Fruit fly (Drosophila melanogaster) whole organism, embryonic: ENCODE data around the gene Tmtc2.

Experiments used
- Aef1 ChIP-seq: fragments of 200-800 bp; sonication (Bioruptor generic); IDR thresholded peaks from 3 replicates; pipeline ENCODE4 v1.3.6; 2022; ENCODE audit warnings: missing biosample characterization, missing genetic modification characterization
- C15 ChIP-seq: fragments of 200-800 bp; sonication (Bioruptor generic); IDR thresholded peaks from 3 replicates; pipeline ENCODE4 v1.3.6; 2022; ENCODE audit warnings: missing biosample characterization, missing genetic modification characterization
- CG10431 ChIP-seq: fragments of 200-800 bp; sonication (Bioruptor generic); optimal IDR thresholded peaks from 3 replicates; lab custom pipeline; 2018; ENCODE audit warnings: missing biosample characterization, mild to moderate bottlenecking, missing genetic modification characterization
- CG10543 ChIP-seq: fragments of 200-800 bp; sonication (Bioruptor generic); optimal IDR thresholded peaks from 3 replicates; lab custom pipeline; 2017; ENCODE audit warnings: missing biosample characterization, mild to moderate bottlenecking, missing genetic modification characterization, moderate library complexity
- CG11085 ChIP-seq: fragments of 200-800 bp; sonication (Bioruptor generic); IDR thresholded peaks from 2 replicates; pipeline ENCODE4 v1.3.6; 2022; ENCODE audit warnings: missing biosample characterization, missing genetic modification characterization
- CG12104 ChIP-seq: fragments of 200-800 bp; sonication (Bioruptor generic); optimal IDR thresholded peaks from 3 replicates; lab custom pipeline; 2016; ENCODE audit warnings: missing biosample characterization, missing genetic modification characterization
- CG12236 ChIP-seq: fragments of 200-800 bp; sonication (Bioruptor generic); optimal IDR thresholded peaks from 2 replicates; lab custom pipeline; 2016; ENCODE audit warnings: missing biosample characterization, missing genetic modification characterization
- CG12299 ChIP-seq: fragments of 200-800 bp; sonication (Bioruptor generic); optimal IDR thresholded peaks from 2 replicates; lab custom pipeline; 2018; ENCODE audit warnings: missing biosample characterization, mild to moderate bottlenecking, missing genetic modification characterization
- CG1233 ChIP-seq: fragments of 200-800 bp; sonication (Bioruptor generic); optimal IDR thresholded peaks from 4 replicates; lab custom pipeline; 2018; ENCODE audit warnings: missing biosample characterization, mild to moderate bottlenecking, missing genetic modification characterization
- CG13123 ChIP-seq: fragments of 200-800 bp; sonication (Bioruptor generic); optimal IDR thresholded peaks from 2 replicates; lab custom pipeline; 2016; ENCODE audit warnings: missing biosample characterization, missing genetic modification characterization
- CG13296 ChIP-seq: fragments of 200-800 bp; sonication (Bioruptor generic); optimal IDR thresholded peaks from 3 replicates; lab custom pipeline; 2018; ENCODE audit warnings: missing biosample characterization, mild to moderate bottlenecking, missing genetic modification characterization
- CG13775 ChIP-seq: fragments of 200-800 bp; sonication (Bioruptor generic); optimal IDR thresholded peaks from 3 replicates; lab custom pipeline; 2017; ENCODE audit warnings: missing biosample characterization, mild to moderate bottlenecking, missing genetic modification characterization
- CG15479 ChIP-seq: fragments of 200-800 bp; sonication (Bioruptor generic); optimal IDR thresholded peaks from 3 replicates; lab custom pipeline; 2019; ENCODE audit warnings: missing biosample characterization, mild to moderate bottlenecking, missing genetic modification characterization, moderate library complexity
- CG16815 ChIP-seq: fragments of 200-800 bp; sonication (Bioruptor generic); optimal IDR thresholded peaks from 3 replicates; lab custom pipeline; 2017; ENCODE audit warnings: missing biosample characterization, mild to moderate bottlenecking, missing genetic modification characterization
- CG16863 ChIP-seq: fragments of 200-800 bp; sonication (Bioruptor generic); optimal IDR thresholded peaks from 3 replicates; lab custom pipeline; 2016; ENCODE audit warnings: missing biosample characterization, missing genetic modification characterization
- CG17568 ChIP-seq: fragments of 200-800 bp; sonication (Bioruptor generic); optimal IDR thresholded peaks from 2 replicates; lab custom pipeline; 2018; ENCODE audit warnings: missing biosample characterization, mild to moderate bottlenecking, missing genetic modification characterization, moderate library complexity
- CG17802 ChIP-seq: fragments of 200-800 bp; sonication (Bioruptor generic); optimal IDR thresholded peaks from 2 replicates; lab custom pipeline; 2018; ENCODE audit warnings: missing biosample characterization, mild to moderate bottlenecking, missing genetic modification characterization, moderate library complexity
- CG2199 ChIP-seq: fragments of 200-800 bp; sonication (Bioruptor generic); IDR thresholded peaks from 3 replicates; pipeline ENCODE4 v1.3.6; 2022; ENCODE audit warnings: missing biosample characterization, missing genetic modification characterization
- CG33557 ChIP-seq: fragments of 200-800 bp; sonication (Bioruptor generic); optimal IDR thresholded peaks from 2 replicates; lab custom pipeline; 2019; ENCODE audit warnings: missing biosample characterization, mild to moderate bottlenecking, missing genetic modification characterization, moderate library complexity
- CG6689 ChIP-seq: fragments of 200-800 bp; sonication (Bioruptor generic); IDR thresholded peaks from 2 replicates; pipeline ENCODE4 v1.3.6; 2022; ENCODE audit warnings: missing biosample characterization, missing genetic modification characterization
- CG7357 ChIP-seq: fragments of 200-800 bp; sonication (Bioruptor generic); IDR thresholded peaks from 3 replicates; pipeline ENCODE4 v1.3.6; 2022; ENCODE audit warnings: missing biosample characterization, missing genetic modification characterization
- CG8765 ChIP-seq: fragments of 200-800 bp; sonication (Bioruptor generic); IDR thresholded peaks from 2 replicates; pipeline ENCODE4 v1.3.6; 2022; ENCODE audit warnings: missing biosample characterization, missing genetic modification characterization
- CTCF ChIP-seq: fragments of 200-800 bp; sonication (Bioruptor generic); optimal IDR thresholded peaks from 2 replicates; lab custom pipeline; 2017; ENCODE audit warnings: missing biosample characterization, mild to moderate bottlenecking, missing genetic modification characterization, moderate library complexity
- Eip74EF ChIP-seq, 2 experiments: fragments of 200-800 bp in 1 of 2; fragments of >200 bp in 1 of 2; sonication (Bioruptor generic) in 1 of 2; optimal IDR thresholded peaks; 2 replicates each; lab custom pipeline; 2017 to 2019; ENCODE audit warnings: missing biosample characterization in 2 of 2, missing genetic modification characterization in 2 of 2, mild to moderate bottlenecking in 1 of 2, moderate library complexity in 1 of 2
- Fer2 ChIP-seq: fragments of 200-800 bp; sonication (Bioruptor generic); optimal IDR thresholded peaks from 2 replicates; lab custom pipeline; 2018; ENCODE audit warnings: missing biosample characterization, mild to moderate bottlenecking, missing genetic modification characterization, moderate library complexity
- Fer3 ChIP-seq: fragments of 200-800 bp; sonication (Bioruptor generic); optimal IDR thresholded peaks from 2 replicates; lab custom pipeline; 2018; ENCODE audit warnings: missing biosample characterization, mild to moderate bottlenecking, missing genetic modification characterization, moderate library complexity
- H2.0 ChIP-seq: fragments of 200-800 bp; sonication (Bioruptor generic); IDR thresholded peaks from 2 replicates; pipeline ENCODE4 v1.3.6; 2022; ENCODE audit warnings: missing biosample characterization, missing genetic modification characterization
- Hand ChIP-seq: fragments of 200-800 bp; sonication (Bioruptor generic); optimal IDR thresholded peaks from 2 replicates; lab custom pipeline; 2017; ENCODE audit warnings: mild to moderate bottlenecking, missing biosample characterization, missing genetic modification reagents, missing genetic modification characterization
- MESR4 ChIP-seq: fragments of 200-800 bp; sonication (Bioruptor generic); optimal IDR thresholded peaks from 2 replicates; lab custom pipeline; 2018; ENCODE audit warnings: missing biosample characterization, mild to moderate bottlenecking, missing genetic modification characterization, moderate library complexity
- Scr ChIP-seq: fragments of 200-800 bp; sonication (Bioruptor generic); IDR thresholded peaks from 2 replicates; pipeline ENCODE4 v1.3.6; 2022; ENCODE audit warnings: missing biosample characterization, missing genetic modification characterization; ENCODE audit not compliant: partially characterized antibody
- Tbp ChIP-seq: fragments of >200 bp; optimal IDR thresholded peaks from 2 replicates; lab custom pipeline; 2018; ENCODE audit warnings: missing biosample characterization, missing genetic modification characterization
- Usf ChIP-seq: fragments of 200-800 bp; sonication (Bioruptor generic); optimal IDR thresholded peaks from 2 replicates; lab custom pipeline; 2017; ENCODE audit warnings: missing genotype, missing biosample characterization, missing genetic modification characterization
- abd-A ChIP-seq: fragments of 200-800 bp; sonication (Bioruptor generic); optimal IDR thresholded peaks from 3 replicates; lab custom pipeline; 2019; ENCODE audit warnings: missing biosample characterization, mild to moderate bottlenecking, missing genetic modification characterization, moderate library complexity
- ac ChIP-seq: fragments of 200-800 bp; sonication (Bioruptor generic); optimal IDR thresholded peaks from 3 replicates; lab custom pipeline; 2017; ENCODE audit warnings: missing biosample characterization, mild to moderate bottlenecking, missing genetic modification characterization
- bab2 ChIP-seq: fragments of 200-800 bp; sonication (Bioruptor generic); optimal IDR thresholded peaks from 2 replicates; lab custom pipeline; 2016; ENCODE audit warnings: missing biosample characterization, missing genetic modification characterization
- btn ChIP-seq: fragments of 200-800 bp; sonication (Bioruptor generic); optimal IDR thresholded peaks from 2 replicates; lab custom pipeline; 2016; ENCODE audit warnings: missing biosample characterization, missing genetic modification characterization
- crol ChIP-seq: fragments of 200-800 bp; sonication (Bioruptor generic); IDR thresholded peaks from 2 replicates; pipeline ENCODE4 v1.3.6; 2022; ENCODE audit warnings: missing biosample characterization, missing genetic modification characterization
- exex ChIP-seq: fragments of 200-800 bp; sonication (Bioruptor generic); optimal IDR thresholded peaks from 4 replicates; lab custom pipeline; 2018; ENCODE audit warnings: missing biosample characterization, mild to moderate bottlenecking, missing genetic modification characterization, moderate library complexity
- mirr ChIP-seq: fragments of 200-800 bp; sonication (Bioruptor generic); optimal IDR thresholded peaks from 3 replicates; lab custom pipeline; 2018; ENCODE audit warnings: missing biosample characterization, mild to moderate bottlenecking, missing genetic modification characterization
- mld ChIP-seq: fragments of 200-800 bp; sonication (Bioruptor generic); IDR thresholded peaks from 3 replicates; pipeline ENCODE4 v1.3.6; 2022; ENCODE audit warnings: missing biosample characterization, missing genetic modification characterization; ENCODE audit not compliant: partially characterized antibody
- oc ChIP-seq: fragments of 200-800 bp; sonication (Bioruptor generic); optimal IDR thresholded peaks from 2 replicates; lab custom pipeline; 2018; ENCODE audit warnings: missing biosample characterization, mild to moderate bottlenecking, missing genetic modification characterization, moderate library complexity
- otp ChIP-seq: fragments of 200-800 bp; sonication (Bioruptor generic); IDR thresholded peaks from 3 replicates; pipeline ENCODE4, ENCODE4 v1.3.6; 2022; ENCODE audit warnings: missing biosample characterization, missing genetic modification characterization
- pum ChIP-seq: fragments of 200-800 bp; sonication (Bioruptor generic); optimal IDR thresholded peaks from 2 replicates; lab custom pipeline; 2016; ENCODE audit warnings: missing biosample characterization, missing genetic modification characterization
- ro ChIP-seq: fragments of 200-800 bp; sonication (Bioruptor generic); IDR thresholded peaks from 2 replicates; pipeline ENCODE4 v1.3.6; 2022; ENCODE audit warnings: missing biosample characterization, missing genetic modification characterization
- sd ChIP-seq: fragments of 200-800 bp; sonication (Bioruptor generic); optimal IDR thresholded peaks from 3 replicates; lab custom pipeline; 2018; ENCODE audit warnings: missing biosample characterization, mild to moderate bottlenecking, missing genetic modification characterization, moderate library complexity
- sug ChIP-seq: fragments of 200-800 bp; optimal IDR thresholded peaks from 2 replicates; lab custom pipeline; 2019; ENCODE audit warnings: missing biosample characterization, mild to moderate bottlenecking, missing genetic modification characterization, moderate library complexity
- tll ChIP-seq, 2 experiments: fragments of 200-800 bp in 1 of 2; fragments of >200 bp in 1 of 2; sonication (Bioruptor generic) in 1 of 2; optimal IDR thresholded peaks; 2 replicates each; lab custom pipeline; 2017 to 2019; ENCODE audit warnings: missing biosample characterization in 2 of 2, missing genetic modification characterization in 2 of 2, mild to moderate bottlenecking in 1 of 2, moderate library complexity in 1 of 2
- toy ChIP-seq: fragments of 200-800 bp; sonication (Bioruptor generic); IDR thresholded peaks from 2 replicates; pipeline ENCODE4 v1.3.6; 2022; ENCODE audit warnings: missing biosample characterization, missing genetic modification characterization
- wdn ChIP-seq: fragments of 200-800 bp; sonication (Bioruptor generic); IDR thresholded peaks from 2 replicates; pipeline ENCODE4 v1.3.6; 2022; ENCODE audit warnings: missing biosample characterization, missing genetic modification characterization
- z ChIP-seq: fragments of 200-800 bp; sonication (Bioruptor generic); IDR thresholded peaks from 3 replicates; pipeline ENCODE4 v1.3.6; 2022; ENCODE audit warnings: missing biosample characterization, missing genetic modification characterization
- zfh2 ChIP-seq: fragments of 200-800 bp; sonication (Bioruptor generic); optimal IDR thresholded peaks from 2 replicates; lab custom pipeline; 2016; ENCODE audit warnings: missing biosample characterization, missing genetic modification characterization

Tmtc2 gene

dm6 chr2L:887788-888187, 34.8 kb upstream of the Tmtc2 start:
- TF ChIP-seq CG12104 (GFP tag; lab: Kevin White, UChicago) (no peak), CG7357 (GFP tag; lab: Robert Waterston, UW) (0 out of 3 replicates have a peak, but pooled peaks have one; percentile 22), mirr (GFP tag; lab: Kevin White, UChicago) (no peak), tll (GFP tag; optimal IDR thresholded peaks at IDR 0.05; lab: Kevin White, UChicago) (no peak), CTCF (GFP tag; lab: Kevin White, UChicago) (peak; percentile 44), crol (no peak), wdn (no peak), C15 (GFP tag; lab: Robert Waterston, UW) (no peak), sug (tag; lab: Kevin White, UChicago) (no peak), ro (GFP tag; lab: Robert Waterston, UW) (no peak), CG17568 (GFP tag; lab: Kevin White, UChicago) (no peak), CG33557 (GFP tag; lab: Kevin White, UChicago) (no peak), CG17802 (tag; lab: Kevin White, UChicago) (no peak)

DNA sequence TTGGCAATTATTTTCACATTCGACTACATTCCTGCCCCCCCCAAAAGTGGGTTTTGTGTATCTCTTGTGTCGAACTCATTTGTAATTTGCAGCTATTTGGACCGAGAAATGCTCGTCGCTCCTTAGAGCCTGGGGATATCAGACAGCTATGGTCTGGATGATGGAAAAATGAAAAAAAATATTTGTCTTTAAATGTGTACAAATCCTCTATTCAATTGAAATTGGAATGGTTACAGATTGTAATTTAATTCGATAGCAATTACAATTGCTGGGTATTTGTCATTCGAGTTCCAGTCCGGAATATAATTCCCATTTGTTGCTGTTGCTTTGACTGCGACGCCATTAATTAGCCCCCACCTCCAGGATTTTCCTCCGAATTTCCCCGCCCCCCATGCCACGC, 32.8 kb upstream of the Tmtc2 start:
- no peak for TF ChIP-seq CG13296 (GFP tag; lab: Kevin White, UChicago)
- TF ChIP-seq H2.0 (GFP tag; lab: Robert Waterston, UW) = 0 out of 2 replicates have a peak, but pooled peaks have one; percentile 35
- TF ChIP-seq exex (tag; lab: Kevin White, UChicago) = no peak
- TF ChIP-seq CG10431 (GFP tag; lab: Kevin White, UChicago) = no peak
- TF ChIP-seq CG6689 (GFP tag; lab: Robert Waterston, UW) = peak; percentile 54
- TF ChIP-seq CG15479 (GFP tag; lab: Kevin White, UChicago) = no peak
- TF ChIP-seq Hand (GFP tag; lab: Kevin White, UChicago) = peak; percentile 11
- no peak for TF ChIP-seq oc (tag; lab: Kevin White, UChicago)
- no peak for TF ChIP-seq CG10543 (GFP tag; lab: Kevin White, UChicago)
- TF ChIP-seq MESR4 (GFP tag; lab: Kevin White, UChicago) = no peak
- TF ChIP-seq z = no peak
- TF ChIP-seq Eip74EF (GFP tag; optimal IDR thresholded peaks at IDR 0.05; lab: Kevin White, UChicago) = no peak
- no peak for TF ChIP-seq Fer2 (tag; lab: Kevin White, UChicago)
- TF ChIP-seq CG1233 (GFP tag; lab: Kevin White, UChicago) = no peak
- TF ChIP-seq CG8765 = no peak
- TF ChIP-seq bab2 (GFP tag; lab: Kevin White, UChicago) = no peak
- peak; percentile 43; the same call in 1 of the 3 replicates for TF ChIP-seq Aef1 (GFP tag; lab: Robert Waterston, UW)
- no peak for TF ChIP-seq CG16815 (GFP tag; lab: Kevin White, UChicago)
- no peak for TF ChIP-seq ac
- no peak for TF ChIP-seq toy (GFP tag; lab: Robert Waterston, UW)
- TF ChIP-seq btn (GFP tag; lab: Kevin White, UChicago) = no peak
- no peak for TF ChIP-seq mld (GFP tag; lab: Robert Waterston, UW)
- TF ChIP-seq zfh2 (GFP tag; lab: Kevin White, UChicago) = no peak
- no peak for TF ChIP-seq CG13123 (GFP tag; lab: Kevin White, UChicago)
- TF ChIP-seq CG2199 = no peak
- no peak for TF ChIP-seq CG12299
- no peak for TF ChIP-seq Scr (GFP tag; lab: Robert Waterston, UW)
- no peak for TF ChIP-seq pum (GFP tag; lab: Kevin White, UChicago)
- no peak for TF ChIP-seq CG16863 (GFP tag; lab: Kevin White, UChicago)
- TF ChIP-seq Tbp (GFP tag; lab: Kevin White, UChicago) = no peak
- no peak for TF ChIP-seq CG12236 (GFP tag; lab: Kevin White, UChicago)
- no peak for TF ChIP-seq Fer3
- TF ChIP-seq abd-A (tag; lab: Kevin White, UChicago) = peak; percentile 8
- TF ChIP-seq Usf (GFP tag; lab: Kevin White, UChicago) = no peak
- peak; percentile 19 for TF ChIP-seq sd (tag; lab: Kevin White, UChicago)
- TF ChIP-seq CG13775 (GFP tag; lab: Kevin White, UChicago) = no peak
- peak; percentile 50; the same call in 1 of the 3 replicates for TF ChIP-seq otp (GFP tag; lab: Robert Waterston, UW)
- TF ChIP-seq CG11085 (GFP tag; lab: Robert Waterston, UW) = no peak
